Worm (Caenorhabditis elegans) whole organism, early embryonic: Measurements from ENCODE around the gene C41H7.9.
A peak's percentile ranks its signal among the peaks of the same experiment; 100 is the strongest.

ENCODE experiments used
- ama-1 ChIP-seq: fragments of 150-350 bp; optimal IDR thresholded peaks from 2 replicates; lab custom pipeline; 2014
- ceh-36 ChIP-seq: sonication (generic microtip); optimal IDR thresholded peaks from 2 replicates; lab custom pipeline; 2016; ENCODE audit warnings: missing genetic modification characterization, inconsistent platforms, missing compliant biosample characterization
- ets-7 ChIP-seq: sonication (generic microtip); optimal IDR thresholded peaks from 2 replicates; lab custom pipeline; 2016; ENCODE audit warnings: missing genotype, missing genetic modification characterization, missing compliant biosample characterization
- flt-1 ChIP-seq: fragments of 200-800 bp; sonication (Bioruptor generic); IDR thresholded peaks from 2 replicates; pipeline ENCODE4 v1.3.6; 2022; ENCODE audit warnings: missing genetic modification characterization, missing compliant biosample characterization
- hmbx-1 ChIP-seq: sonication (generic microtip); optimal IDR thresholded peaks from 2 replicates; lab custom pipeline; 2016; ENCODE audit warnings: mild to moderate bottlenecking, missing genetic modification characterization, missing compliant biosample characterization
- hmg-4 ChIP-seq: fragments of 200-800 bp; sonication (Bioruptor generic); optimal IDR thresholded peaks from 2 replicates; lab custom pipeline; 2018; ENCODE audit warnings: mild to moderate bottlenecking, missing genetic modification characterization, missing compliant biosample characterization
- hnd-1 ChIP-seq: sonication (generic microtip); optimal IDR thresholded peaks from 2 replicates; lab custom pipeline; 2016; ENCODE audit warnings: missing genetic modification characterization, missing compliant biosample characterization
- scrt-1 ChIP-seq: fragments of 200-800 bp; sonication (Bioruptor generic); IDR thresholded peaks from 2 replicates; pipeline ENCODE4 v1.3.6; 2022; ENCODE audit warnings: missing genetic modification characterization, missing compliant biosample characterization
- sea-1 ChIP-seq: fragments of 200-800 bp; sonication (Bioruptor generic); conservative IDR thresholded peaks from 2 replicates; pipeline ENCODE4 v1.3.6; 2022; ENCODE audit warnings: missing genetic modification characterization, missing compliant biosample characterization
- tbx-11 ChIP-seq: fragments of 200-800 bp; sonication (Bioruptor generic); IDR thresholded peaks from 2 replicates; pipeline ENCODE4 v1.3.6; 2022; ENCODE audit warnings: missing genetic modification characterization, missing compliant biosample characterization
- tbx-37 ChIP-seq: fragments of 200-800 bp; sonication (Bioruptor generic); conservative IDR thresholded peaks from 2 replicates; pipeline ENCODE4 v1.3.6; 2022; ENCODE audit warnings: missing genetic modification reagents, missing genetic modification characterization, missing compliant biosample characterization
- tra-4 ChIP-seq: sonication (generic microtip); optimal IDR thresholded peaks from 2 replicates; lab custom pipeline; 2017; ENCODE audit warnings: missing genetic modification characterization, missing compliant biosample characterization

- TF ChIP-seq flt-1 (GFP tag; lab: Robert Waterston, UW) = no peak
- no peak for TF ChIP-seq tbx-11 (GFP tag; lab: Robert Waterston, UW)
- no peak for TF ChIP-seq ama-1 (lab: Kevin White, UChicago)
- no peak for TF ChIP-seq hmbx-1 (tag; lab: Kevin White, UChicago)
- TF ChIP-seq ceh-36 (tag; lab: Kevin White, UChicago) = peak; percentile 95
- no peak for TF ChIP-seq tbx-37
- no peak for TF ChIP-seq tra-4 (tag; lab: Kevin White, UChicago)
- TF ChIP-seq sea-1 (GFP tag; lab: Robert Waterston, UW) = no peak
- no peak for TF ChIP-seq hnd-1 (tag; lab: Kevin White, UChicago)
- TF ChIP-seq hmg-4 (GFP tag; lab: Kevin White, UChicago) = no peak
- no peak for TF ChIP-seq ets-7 (tag; lab: Kevin White, UChicago)
- no peak for TF ChIP-seq scrt-1 (GFP tag; lab: Robert Waterston, UW)
Observed at ce11 chrII:2979061-2979460, 33.0 kb downstream of the C41H7.9 start.
